Worm (Caenorhabditis elegans): ENCODE results near the gene col-33.

DNA sequence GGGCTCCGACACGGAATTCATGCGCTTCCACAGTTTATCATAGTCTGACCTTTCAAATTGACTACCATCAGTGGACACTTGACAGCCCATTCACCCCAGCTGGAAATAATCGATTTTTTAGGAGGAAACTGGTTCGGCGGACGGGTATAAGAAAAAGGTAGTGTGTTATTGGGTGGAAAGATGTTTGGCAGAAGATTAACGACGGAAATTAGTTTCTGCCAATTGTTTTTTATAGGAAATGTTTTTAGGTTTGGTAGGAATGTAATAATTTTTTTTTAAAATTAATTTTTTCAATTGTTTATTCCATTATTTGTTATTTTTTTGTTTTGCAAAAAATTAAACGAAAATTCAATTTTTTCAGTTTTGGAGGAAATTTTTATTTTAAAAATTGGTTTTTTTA, 35.9 kb downstream of the col-33 start, which contains the start of gene F15E6.9:
- no peak for TF ChIP-seq ztf-1 (GFP tag; conservative IDR thresholded peaks at IDR 0.05)
- no peak for TF ChIP-seq nhr-237 (tag; optimal IDR thresholded peaks at IDR 0.05)
- no peak for TF ChIP-seq lsy-2 (tag; optimal IDR thresholded peaks at IDR 0.05)
- TF ChIP-seq aly-2 (tag; optimal IDR thresholded peaks at IDR 0.05), result no peak

Measured in whole organism, L2 larva.